Worm (Caenorhabditis elegans) whole organism, L1 larva: ENCODE results near the gene F25G6.1.
"Not testable (repeated sequence)": the region's sequence is repeated elsewhere in the genome, so short reads cannot be mapped to it uniquely, and the experiment has no call there.

ENCODE experiments used
- Y116A8C.19 ChIP-seq: sonication (generic microtip); optimal IDR thresholded peaks from 2 replicates; lab custom pipeline; 2016; ENCODE audit warnings: missing compliant biosample characterization, missing genetic modification characterization, borderline replicate concordance
- aha-1 ChIP-seq: fragments of 150-350 bp; optimal IDR thresholded peaks from 2 replicates; lab custom pipeline; 2014; ENCODE audit warnings: missing biosample characterization, missing genetic modification characterization
- ama-1 ChIP-seq: fragments of 150-350 bp; optimal IDR thresholded peaks from 2 replicates; lab custom pipeline; 2014
- blmp-1 ChIP-seq: fragments of 150-350 bp; optimal IDR thresholded peaks from 2 replicates; lab custom pipeline; 2014; ENCODE audit warnings: missing biosample characterization, missing genetic modification characterization
- ceh-82 ChIP-seq, 3 experiments: fragments of 150-350 bp in 1 of 3; sonication (generic microtip) in 2 of 3; optimal IDR thresholded peaks; 2 replicates each; lab custom pipeline; 2014 to 2017; ENCODE audit warnings: missing biosample characterization in 3 of 3, missing genetic modification characterization in 3 of 3
- ceh-88 ChIP-seq: fragments of 200-800 bp; sonication (Bioruptor generic); IDR thresholded peaks from 2 replicates; pipeline ENCODE4 v1.3.6; 2022; ENCODE audit warnings: missing genetic modification characterization, missing compliant biosample characterization
- efl-1 ChIP-seq, 4 experiments: fragments of 150-350 bp; optimal IDR thresholded peaks in 3 of 4; peaks in 1 of 4; 1 replicate in 1 of 4; 2 replicates in 3 of 4; lab custom pipeline; 2014; ENCODE audit warnings: missing biosample characterization in 2 of 4, missing genetic modification characterization in 2 of 4, missing genetic modification reagents in 2 of 4
- efl-3 ChIP-seq: fragments of 200-800 bp; sonication (Bioruptor generic); optimal IDR thresholded peaks from 2 replicates; lab custom pipeline; 2018; ENCODE audit warnings: mild to moderate bottlenecking, missing genetic modification characterization, missing compliant biosample characterization
- fkh-10 ChIP-seq: sonication (generic microtip); optimal IDR thresholded peaks from 2 replicates; lab custom pipeline; 2017; ENCODE audit warnings: missing biosample characterization, missing genetic modification reagents, missing genetic modification characterization
- fkh-4 ChIP-seq: sonication (generic microtip); optimal IDR thresholded peaks from 2 replicates; lab custom pipeline; 2016; ENCODE audit warnings: missing compliant biosample characterization, missing genetic modification characterization, borderline replicate concordance
- fkh-8 ChIP-seq: sonication (generic microtip); optimal IDR thresholded peaks from 2 replicates; lab custom pipeline; 2016; ENCODE audit warnings: mild to moderate bottlenecking, missing genetic modification characterization, missing compliant biosample characterization
- grh-1 ChIP-seq: fragments of 200-800 bp; sonication (Bioruptor generic); IDR thresholded peaks from 2 replicates; pipeline ENCODE4 v1.3.6; 2022; ENCODE audit warnings: missing genetic modification reagents, missing genetic modification characterization, missing compliant biosample characterization
- hlh-17 ChIP-seq: fragments of 200-800 bp; sonication (Bioruptor generic); optimal IDR thresholded peaks from 2 replicates; lab custom pipeline; 2018; ENCODE audit warnings: missing genetic modification characterization, mild to moderate bottlenecking, missing compliant biosample characterization, moderate library complexity, borderline replicate concordance
- isw-1 ChIP-seq: fragments of 200-800 bp; sonication (Bioruptor generic); IDR thresholded peaks from 2 replicates; pipeline ENCODE4 v1.3.6; 2022; ENCODE audit warnings: missing genetic modification characterization, missing compliant biosample characterization
- lin-14 ChIP-seq: fragments of 200-800 bp; sonication (Bioruptor generic); optimal IDR thresholded peaks from 2 replicates; lab custom pipeline; 2018; ENCODE audit warnings: mild to moderate bottlenecking, missing genetic modification characterization, moderate library complexity, missing compliant biosample characterization
- lin-39 ChIP-seq: fragments of 150-350 bp; optimal IDR thresholded peaks from 2 replicates; lab custom pipeline; 2014; ENCODE audit warnings: missing biosample characterization, missing genetic modification reagents, missing genetic modification characterization
- lir-3 ChIP-seq: sonication (generic microtip); optimal IDR thresholded peaks from 2 replicates; lab custom pipeline; 2016; ENCODE audit warnings: mild to moderate bottlenecking, missing genetic modification characterization, moderate library complexity, missing compliant biosample characterization; ENCODE audit not compliant: poor library complexity
- nhr-19 ChIP-seq: fragments of 200-800 bp; sonication (Bioruptor generic); conservative IDR thresholded peaks from 2 replicates; pipeline ENCODE4 v1.3.6; 2022; ENCODE audit warnings: missing genetic modification characterization, missing compliant biosample characterization
- nhr-20 ChIP-seq: sonication (generic microtip); optimal IDR thresholded peaks from 2 replicates; lab custom pipeline; 2016; ENCODE audit warnings: mild to moderate bottlenecking, missing genetic modification characterization, missing compliant biosample characterization
- nhr-47 ChIP-seq: sonication (generic microtip); optimal IDR thresholded peaks from 2 replicates; lab custom pipeline; 2016; ENCODE audit warnings: mild to moderate bottlenecking, missing genetic modification characterization, moderate library complexity, missing compliant biosample characterization
- nhr-71 ChIP-seq: sonication (generic microtip); optimal IDR thresholded peaks from 2 replicates; lab custom pipeline; 2016; ENCODE audit warnings: mild to moderate bottlenecking, missing genetic modification characterization, moderate library complexity, missing compliant biosample characterization
- nhr-85 ChIP-seq: sonication (generic microtip); peaks from one replicate; lab custom pipeline; 2016; ENCODE audit warnings: missing genetic modification characterization, inconsistent platforms, missing compliant biosample characterization
- nhr-90 ChIP-seq: sonication (generic microtip); optimal IDR thresholded peaks from 2 replicates; lab custom pipeline; 2016; ENCODE audit warnings: mild to moderate bottlenecking, missing genetic modification characterization, missing compliant biosample characterization; ENCODE audit not compliant: poor library complexity
- rnt-1 ChIP-seq: sonication (generic microtip); optimal IDR thresholded peaks from 2 replicates; lab custom pipeline; 2016; ENCODE audit warnings: mild to moderate bottlenecking, missing genetic modification characterization, moderate library complexity, missing compliant biosample characterization
- skn-1 ChIP-seq: fragments of 150-350 bp; optimal IDR thresholded peaks from 2 replicates; lab custom pipeline; 2014; ENCODE audit warnings: missing biosample characterization, missing genetic modification characterization
- snu-23 ChIP-seq: sonication (generic microtip); optimal IDR thresholded peaks from 2 replicates; lab custom pipeline; 2016; ENCODE audit warnings: missing genetic modification characterization, missing compliant biosample characterization
- swsn-7 ChIP-seq: sonication (generic microtip); optimal IDR thresholded peaks from 2 replicates; lab custom pipeline; 2016; ENCODE audit warnings: missing genetic modification characterization, missing compliant biosample characterization
- tbx-2 ChIP-seq: sonication (generic microtip); optimal IDR thresholded peaks from 2 replicates; lab custom pipeline; 2016; ENCODE audit warnings: missing genetic modification characterization, missing compliant biosample characterization
- tlp-1 ChIP-seq: fragments of 150-350 bp; optimal IDR thresholded peaks from 2 replicates; lab custom pipeline; 2014; ENCODE audit warnings: missing biosample characterization, missing genetic modification characterization
- unc-130 ChIP-seq: fragments of 150-350 bp; optimal IDR thresholded peaks from 2 replicates; lab custom pipeline; 2017; ENCODE audit warnings: missing biosample characterization, missing genetic modification characterization, inconsistent platforms
- ztf-11 ChIP-seq, 2 experiments: sonication (generic microtip); optimal IDR thresholded peaks; 2 replicates each; lab custom pipeline; 2016 to 2017; ENCODE audit warnings: missing genetic modification characterization in 2 of 2, missing biosample characterization in 1 of 2, missing compliant biosample characterization in 1 of 2

The F25G6.1 gene

DNA sequence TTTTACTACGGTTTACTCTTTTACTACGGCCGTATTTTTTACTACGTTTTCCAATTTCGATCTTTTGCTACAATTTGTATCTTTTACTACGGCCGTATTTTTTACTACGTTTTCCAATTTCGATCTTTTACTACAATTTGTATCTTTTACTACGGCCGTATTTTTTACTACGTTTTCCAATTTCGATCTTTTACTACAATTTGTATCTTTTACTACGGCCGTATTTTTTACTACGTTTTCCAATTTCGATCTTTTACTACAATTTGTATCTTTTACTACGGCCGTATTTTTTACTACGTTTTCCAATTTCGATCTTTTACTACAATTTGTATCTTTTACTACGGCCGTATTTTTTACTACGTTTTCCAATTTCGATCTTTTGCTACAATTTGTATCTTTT lies at the start of gene F25G6.1:
F25G6.1 (plus strand) TSS at position 301 of the 400 bp plus-strand sequence.
- TF ChIP-seq nhr-85 (tag; lab: Kevin White, UChicago); unc-130; grh-1: not testable (repeated sequence)

DNA sequence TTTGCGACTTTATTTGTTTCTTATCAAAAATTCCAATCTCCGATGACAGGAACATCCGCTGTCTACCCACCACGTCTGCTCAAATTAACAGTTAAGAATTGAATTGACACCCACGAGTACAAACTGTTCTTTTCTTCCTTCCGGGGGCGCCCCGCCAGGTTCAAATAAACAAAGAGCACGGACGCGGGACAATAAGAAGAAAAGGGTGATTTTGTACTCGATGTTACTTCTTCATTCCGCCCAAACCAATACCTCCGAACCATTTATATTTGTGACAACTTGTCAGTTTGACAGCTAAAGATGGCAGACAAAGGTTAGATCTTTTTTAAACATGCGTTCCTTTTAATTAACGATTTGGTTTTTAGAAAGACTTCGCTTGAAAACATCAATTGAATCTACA lies 49.1 kb upstream of the F25G6.1 start, which contains the start of gene otpl-6:
otpl-6 (plus strand) TSS at position 301 of the 400 bp plus-strand sequence.
- no peak for TF ChIP-seq hlh-17 (GFP tag; lab: Kevin White, UChicago)
- no peak for TF ChIP-seq fkh-10 (GFP tag; lab: Kevin White, UChicago)
- no peak for TF ChIP-seq nhr-20 (tag; lab: Kevin White, UChicago)

ce11 chrV:8529219-8529618 lies 45.6 kb upstream of the F25G6.1 start, which contains the start of gene otpl-5:
Gene otpl-5 (plus strand): TSS chrV:8529519.
- TF ChIP-seq aha-1 = no peak
- TF ChIP-seq tlp-1 (tag; lab: Kevin White, UChicago) = no peak
- TF ChIP-seq skn-1 (tag; lab: Kevin White, UChicago) = no peak
- TF ChIP-seq lin-14 (GFP tag; lab: Kevin White, UChicago) = no peak
- TF ChIP-seq lin-39 (tag; lab: Kevin White, UChicago) = no peak
- TF ChIP-seq tbx-2 (tag; lab: Kevin White, UChicago) = no peak
- TF ChIP-seq nhr-90 = no peak
- TF ChIP-seq fkh-8 = no peak
- TF ChIP-seq ceh-82 (tag; optimal IDR thresholded peaks at IDR 0.05; lab: Kevin White, UChicago) = no peak
- no peak for TF ChIP-seq lir-3 (tag; lab: Kevin White, UChicago)
- TF ChIP-seq Y116A8C.19 = no peak
- TF ChIP-seq fkh-4 (tag; lab: Kevin White, UChicago) = no peak
- no peak for TF ChIP-seq blmp-1 (tag; lab: Kevin White, UChicago)
- TF ChIP-seq, all 84 proteins: peak for 0

ce11 chrV:8533067-8533466 lies 41.8 kb upstream of the F25G6.1 start, which contains the start of the genes his-8 and his-7:
Gene his-8 (minus strand): TSS chrV:8533086.
Gene his-7 (plus strand): TSS chrV:8533379.
- not testable (repeated sequence) for TF ChIP-seq efl-1 (optimal IDR thresholded peaks at IDR 0.05; lab: Kevin White, UChicago)
- TF ChIP-seq efl-1 (GFP tag; optimal IDR thresholded peaks at IDR 0.05 in 1 of 2; lab: Kevin White, UChicago) = peak in 1 of 2 experiments; percentile 40

- peak; percentile 87 for TF ChIP-seq nhr-85 (tag; lab: Kevin White, UChicago)
- TF ChIP-seq ama-1 (lab: Kevin White, UChicago) = no peak
Observed at ce11 chrV:8533916-8534315, 40.9 kb upstream of the F25G6.1 start.

- TF ChIP-seq nhr-19 (GFP tag; lab: Robert Waterston, UW) (peak; percentile 66), ceh-88 (GFP tag; lab: Robert Waterston, UW) (peak; percentile 8; the same call in 1 of the 2 replicates), nhr-85 (tag; lab: Kevin White, UChicago) (peak; percentile 76), grh-1 (peak; percentile 88), snu-23 (GFP tag; lab: Kevin White, UChicago) (peak; percentile 41), nhr-71 (peak; percentile 50), ztf-11 (tag; optimal IDR thresholded peaks at IDR 0.05; lab: Kevin White, UChicago) (peak in 1 of 2 experiments; percentile 60), isw-1 (GFP tag; lab: Robert Waterston, UW) (peak; percentile 24; the same call in 1 of the 2 replicates), nhr-47 (tag; lab: Kevin White, UChicago) (peak; percentile 44), swsn-7 (tag; lab: Kevin White, UChicago) (peak; percentile 62), rnt-1 (tag; lab: Kevin White, UChicago) (peak; percentile 23), lin-14 (GFP tag; lab: Kevin White, UChicago) (peak; percentile 80), nhr-90 (peak; percentile 30), nhr-20 (tag; lab: Kevin White, UChicago) (peak; percentile 43), efl-3 (peak; percentile 17)
- TF ChIP-seq, all 84 proteins: peak for 15; not testable (repeated sequence) for 69
Observed at ce11 chrV:8534534-8535283, 40.2 kb upstream of the F25G6.1 start, which contains the start of the genes his-6 and his-5. Gene his-6 (minus strand): TSS chrV:8534977. Gene his-5 (plus strand): TSS chrV:8535214.
